Worm (Caenorhabditis elegans) whole organism, late embryonic: ENCODE data around the gene B0302.4.

Source experiments
- C08G9.2 ChIP-seq: sonication (generic microtip); optimal IDR thresholded peaks from 2 replicates; lab custom pipeline; 2016; ENCODE audit warnings: mild to moderate bottlenecking, missing genetic modification characterization, moderate library complexity, missing compliant biosample characterization
- K09A11.1 ChIP-seq: sonication (generic microtip); optimal IDR thresholded peaks from 2 replicates; lab custom pipeline; 2017; ENCODE audit warnings: antibody characterized with exemption, mild to moderate bottlenecking, missing genetic modification characterization, missing compliant biosample characterization; ENCODE audit not compliant: insufficient read depth
- Y22D7AL.16 ChIP-seq: sonication (generic microtip); optimal IDR thresholded peaks from 2 replicates; lab custom pipeline; 2016; ENCODE audit warnings: missing genetic modification characterization, missing compliant biosample characterization
- ahr-1 ChIP-seq: sonication (generic microtip); optimal IDR thresholded peaks from 2 replicates; lab custom pipeline; 2016; ENCODE audit warnings: missing genetic modification characterization, missing compliant biosample characterization
- ceh-18 ChIP-seq: sonication (generic microtip); optimal IDR thresholded peaks from 2 replicates; lab custom pipeline; 2016; ENCODE audit warnings: missing genetic modification characterization, missing compliant biosample characterization
- ceh-19 ChIP-seq: fragments of 200-800 bp; sonication (Bioruptor generic); optimal IDR thresholded peaks from 2 replicates; lab custom pipeline; 2018; ENCODE audit warnings: mild to moderate bottlenecking, missing genetic modification characterization, missing compliant biosample characterization
- ceh-24 ChIP-seq: sonication (generic microtip); optimal IDR thresholded peaks from 2 replicates; lab custom pipeline; 2016; ENCODE audit warnings: mild to moderate bottlenecking, missing genetic modification characterization, missing compliant biosample characterization
- ceh-31 ChIP-seq: sonication (generic microtip); optimal IDR thresholded peaks from 2 replicates; lab custom pipeline; 2016; ENCODE audit warnings: missing genetic modification characterization, missing compliant biosample characterization
- ceh-45 ChIP-seq: fragments of 200-800 bp; sonication (Bioruptor generic); IDR thresholded peaks from 2 replicates; pipeline ENCODE4 v1.3.6; 2022; ENCODE audit warnings: missing genetic modification reagents, missing genetic modification characterization, missing compliant biosample characterization
- ceh-9 ChIP-seq: sonication (generic microtip); optimal IDR thresholded peaks from 2 replicates; lab custom pipeline; 2016; ENCODE audit warnings: mild to moderate bottlenecking, missing genetic modification characterization, inconsistent platforms, missing compliant biosample characterization
- elt-2 ChIP-seq: sonication (generic microtip); optimal IDR thresholded peaks from 2 replicates; lab custom pipeline; 2016; ENCODE audit warnings: missing genetic modification reagents, missing genetic modification characterization, missing compliant biosample characterization
- elt-4 ChIP-seq: sonication (generic microtip); optimal IDR thresholded peaks from 2 replicates; lab custom pipeline; 2016; ENCODE audit warnings: missing genetic modification characterization, missing compliant biosample characterization
- eyg-1 ChIP-seq: sonication (generic microtip); optimal IDR thresholded peaks from 2 replicates; lab custom pipeline; 2016; ENCODE audit warnings: missing genotype, missing genetic modification characterization, missing compliant biosample characterization
- hlh-6 ChIP-seq: sonication (generic microtip); optimal IDR thresholded peaks from 2 replicates; lab custom pipeline; 2016; ENCODE audit warnings: missing genotype, missing genetic modification characterization, missing compliant biosample characterization
- nhr-11 ChIP-seq: fragments of 150-350 bp; optimal IDR thresholded peaks from 2 replicates; lab custom pipeline; 2014; ENCODE audit warnings: missing biosample characterization, missing genetic modification characterization
- pag-3 ChIP-seq: sonication (generic microtip); optimal IDR thresholded peaks from 2 replicates; lab custom pipeline; 2016; ENCODE audit warnings: missing compliant biosample characterization, missing genetic modification characterization, borderline replicate concordance
- sdc-2 ChIP-seq: sonication (generic microtip); optimal IDR thresholded peaks from 2 replicates; lab custom pipeline; 2016; ENCODE audit warnings: missing genotype, missing genetic modification characterization, missing compliant biosample characterization
- syd-9 ChIP-seq: sonication (generic microtip); optimal IDR thresholded peaks from 2 replicates; lab custom pipeline; 2016; ENCODE audit warnings: mild to moderate bottlenecking, missing genetic modification characterization, moderate library complexity, missing compliant biosample characterization
- unc-42 ChIP-seq: sonication (generic microtip); optimal IDR thresholded peaks from 2 replicates; lab custom pipeline; 2016; ENCODE audit warnings: missing genotype, missing genetic modification characterization, missing compliant biosample characterization
- unc-55 ChIP-seq: sonication (generic microtip); optimal IDR thresholded peaks from 2 replicates; lab custom pipeline; 2017; ENCODE audit warnings: missing biosample characterization, missing genetic modification reagents, missing genetic modification characterization
- zip-5 ChIP-seq: sonication (generic microtip); optimal IDR thresholded peaks from 2 replicates; lab custom pipeline; 2016; ENCODE audit warnings: missing genetic modification characterization, missing compliant biosample characterization

Gene B0302.4

DNA sequence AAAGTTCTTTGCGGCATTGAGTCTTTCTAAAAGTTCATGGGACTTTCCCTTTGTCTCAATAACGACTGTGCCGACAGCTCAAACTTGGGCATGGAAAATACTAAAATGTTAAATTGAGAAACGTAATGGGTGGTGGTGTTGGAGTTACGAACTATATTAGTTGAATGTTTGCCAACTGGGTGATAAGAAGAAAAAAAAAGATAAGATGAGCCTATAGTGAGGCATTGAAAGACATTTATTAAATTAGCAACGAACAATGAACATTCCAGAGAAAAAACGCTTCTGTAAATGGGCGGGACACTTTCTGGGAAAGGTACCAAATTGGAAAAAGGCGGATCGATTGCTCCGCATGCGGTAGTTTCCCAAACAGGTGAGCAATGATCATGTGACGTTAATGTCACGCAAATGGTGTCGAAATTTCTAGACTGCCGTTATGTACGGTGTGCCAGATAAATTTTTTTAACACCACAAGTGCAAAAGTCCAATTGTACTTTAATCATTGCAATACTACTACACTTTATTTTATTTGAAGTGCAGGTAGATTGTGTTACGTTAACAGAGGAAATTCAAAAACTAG is 37.3 kb downstream of the B0302.4 start:
- TF ChIP-seq syd-9 (tag; lab: Kevin White, UChicago) (no peak), elt-2 (tag; lab: Kevin White, UChicago) (peak; percentile 77)

DNA sequence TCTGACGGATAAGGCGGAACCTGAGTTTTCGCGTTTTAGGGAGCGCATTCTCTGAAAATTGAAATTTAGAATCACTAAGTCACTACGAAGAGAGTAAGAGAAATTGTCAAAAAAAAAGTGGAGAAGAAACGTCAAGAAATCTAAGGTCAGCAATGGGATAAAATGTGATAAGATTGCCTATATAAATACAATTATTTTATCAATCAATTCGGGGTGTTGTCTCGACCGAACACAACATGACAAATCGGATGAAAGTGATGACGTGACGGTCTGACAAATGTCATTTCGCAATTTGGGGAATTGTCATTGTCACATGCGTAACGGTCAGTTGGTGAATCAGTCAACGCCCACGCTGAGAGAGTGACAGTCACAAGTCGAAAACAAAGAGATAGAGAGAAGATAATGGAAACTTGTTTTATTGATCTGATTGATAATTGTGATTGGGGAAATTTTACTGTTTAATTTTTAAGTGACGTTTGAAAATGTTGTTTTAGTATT is 38.5 kb downstream of the B0302.4 start, which contains the start of gene cnp-3:
Gene cnp-3, minus strand, starts transcription at position 51 of the 498 bp plus-strand sequence.
- TF ChIP-seq unc-55 (GFP tag; lab: Kevin White, UChicago) (peak; percentile 49), Y22D7AL.16 (tag; lab: Kevin White, UChicago) (no peak)

DNA sequence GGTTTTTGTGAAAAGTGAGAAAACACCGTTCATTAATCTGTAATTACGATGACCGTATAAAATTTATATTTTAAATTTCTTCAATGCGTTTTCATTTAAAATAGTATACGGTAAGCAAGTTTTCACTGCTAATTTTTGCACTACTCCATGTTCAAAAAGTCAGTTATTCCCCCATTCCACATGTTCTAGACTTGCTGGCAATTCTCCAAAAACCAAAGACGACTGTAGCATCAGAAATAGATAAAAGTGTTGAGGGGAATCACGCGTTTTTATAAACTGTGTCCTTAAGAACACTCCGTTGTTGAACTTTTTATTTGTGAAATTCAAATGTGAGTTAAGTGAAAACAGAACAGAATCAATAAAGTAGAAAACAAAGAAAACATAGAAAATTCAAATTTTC is 40.9 kb downstream of the B0302.4 start:
- TF ChIP-seq sdc-2 (tag; lab: Kevin White, UChicago) (no peak), pag-3 (tag; lab: Kevin White, UChicago) (no peak), zip-5 (tag; lab: Kevin White, UChicago) (no peak), hlh-6 (tag; lab: Kevin White, UChicago) (no peak), K09A11.1 (tag; lab: Kevin White, UChicago) (no peak), elt-4 (tag; lab: Kevin White, UChicago) (no peak), ahr-1 (tag; lab: Kevin White, UChicago) (no peak)
- TF ChIP-seq, all 69 proteins: peak for 0

DNA sequence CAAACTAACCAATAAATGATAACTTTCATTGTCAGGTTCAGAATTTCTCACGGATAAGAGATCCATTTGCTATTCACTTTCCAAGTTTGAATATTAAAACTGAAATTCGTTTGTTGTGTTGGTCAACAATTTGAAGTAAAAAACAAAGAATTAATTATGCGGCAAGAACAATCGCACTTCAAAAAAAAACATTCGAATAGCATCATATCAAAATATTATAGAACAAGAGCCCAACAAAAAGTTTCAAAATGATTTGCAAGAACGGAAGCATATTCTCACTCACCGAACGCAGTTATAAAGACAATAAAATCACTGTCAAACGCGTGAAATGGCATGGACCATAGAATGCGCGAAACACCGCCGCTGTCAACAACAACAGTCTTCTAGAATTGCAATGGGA is 42.1 kb downstream of the B0302.4 start, which contains the start of gene K09E3.7:
Gene K09E3.7, minus strand, starts transcription at position 101 of the 400 bp plus-strand sequence.
- no peak for TF ChIP-seq ceh-31 (tag; lab: Kevin White, UChicago)
- TF ChIP-seq eyg-1 (tag; lab: Kevin White, UChicago): no peak
- TF ChIP-seq ceh-18 (tag; lab: Kevin White, UChicago): no peak
- no peak for TF ChIP-seq ceh-9 (tag; lab: Kevin White, UChicago)
- no peak for TF ChIP-seq unc-42
- TF ChIP-seq ceh-24 (tag; lab: Kevin White, UChicago): no peak
- TF ChIP-seq K09A11.1 (tag; lab: Kevin White, UChicago): no peak
- TF ChIP-seq ceh-19: no peak
- no peak for TF ChIP-seq C08G9.2
- TF ChIP-seq nhr-11 (tag; lab: Kevin White, UChicago): no peak
- TF ChIP-seq unc-55 (GFP tag; lab: Kevin White, UChicago): no peak
- no peak for TF ChIP-seq ceh-45
